In the genomic region with DNA sequence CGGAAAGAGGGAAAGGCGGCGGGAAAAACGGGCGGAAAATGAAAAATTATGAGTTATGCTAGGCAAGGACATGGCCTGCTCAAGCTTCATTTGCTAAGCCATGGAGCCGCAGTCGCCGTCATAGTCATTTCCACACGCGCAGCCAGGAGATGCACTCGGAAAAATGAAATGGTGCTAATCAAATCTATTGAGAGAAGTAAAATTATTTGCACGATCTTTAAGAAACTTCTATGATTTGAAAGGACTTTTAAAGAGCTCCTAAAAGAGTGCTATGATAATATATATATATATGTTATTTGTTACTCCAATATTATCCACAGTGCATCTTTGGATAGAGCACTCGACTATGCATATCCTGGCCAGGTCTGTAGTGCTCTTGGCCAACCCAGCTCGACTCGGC, we compare ENCODE assay signal across 2 fruit fly cellular contexts.
TF ChIP-seq lines count a peak whose summit lies in the region.

No protein-coding gene starts in this region.

TF ChIP-seq in whole organism, embryonic, 481 proteins besides CTCF, POLR2A, EP300 and RAD21 (continued from another document):
- TF ChIP-seq CG17361 (GFP tag; IDR thresholded peaks at IDR 0.05; lab: Robert Waterston, UW) (0 out of 3 replicates have a peak, but pooled peaks have one; percentile 21), CG2712 (tag; optimal IDR thresholded peaks at IDR 0.05; lab: Kevin White, UChicago) (peak; percentile 27), gem (tag; optimal IDR thresholded peaks at IDR 0.05; lab: Kevin White, UChicago) (peak; percentile 36), CG12744 (GFP tag; optimal IDR thresholded peaks at IDR 0.05; lab: Kevin White, UChicago) (no peak), CG15696 (tag; optimal IDR thresholded peaks at IDR 0.05; lab: Kevin White, UChicago) (peak; percentile 19), lola (GFP tag; optimal IDR thresholded peaks at IDR 0.05; lab: Kevin White, UChicago) (peak in 1 of 3 experiments; percentile 13)

TF ChIP-seq in whole organism, prepupa, 60 proteins besides CTCF, POLR2A, EP300 and RAD21 (continued from another document):
- TF ChIP-seq Met (GFP tag; optimal IDR thresholded peaks at IDR 0.05; lab: Kevin White, UChicago) (no peak), spab (GFP tag; optimal IDR thresholded peaks at IDR 0.05; lab: Kevin White, UChicago) (peak; percentile 64), Sox102F (GFP tag; optimal IDR thresholded peaks at IDR 0.05; lab: Kevin White, UChicago) (no peak), Hr39 (GFP tag; optimal IDR thresholded peaks at IDR 0.05; lab: Kevin White, UChicago) (no peak), acj6 (GFP tag; optimal IDR thresholded peaks at IDR 0.05; lab: Kevin White, UChicago) (peak; percentile 42), CG15336 (GFP tag; IDR thresholded peaks at IDR 0.05; lab: Robert Waterston, UW) (peak; percentile 52), Hr4 (GFP tag; optimal IDR thresholded peaks at IDR 0.05; lab: Kevin White, UChicago) (peak; percentile 9), CG1621 (tag; optimal IDR thresholded peaks at IDR 0.05; lab: Kevin White, UChicago) (peak; percentile 28), net (GFP tag; optimal IDR thresholded peaks at IDR 0.05; lab: Kevin White, UChicago) (no peak), Blimp-1 (GFP tag; optimal IDR thresholded peaks at IDR 0.05; lab: Kevin White, UChicago) (no peak), esn (GFP tag; optimal IDR thresholded peaks at IDR 0.05; lab: Kevin White, UChicago) (no peak), CG6808 (GFP tag; optimal IDR thresholded peaks at IDR 0.05; lab: Kevin White, UChicago) (peak; percentile 70), Lpt (GFP tag; optimal IDR thresholded peaks at IDR 0.05; lab: Kevin White, UChicago) (no peak), fd59A (GFP tag; optimal IDR thresholded peaks at IDR 0.05; lab: Kevin White, UChicago) (peak; percentile 47), Eip78C (GFP tag; lab: Kevin White, UChicago) (peak; percentile 79), OdsH (GFP tag; optimal IDR thresholded peaks at IDR 0.05; lab: Kevin White, UChicago) (peak; percentile 51), eg (GFP tag; IDR thresholded peaks at IDR 0.05; lab: Robert Waterston, UW) (peak; percentile 31; the same call in 1 of the 3 replicates), Eip93F (GFP tag; optimal IDR thresholded peaks at IDR 0.05; lab: Kevin White, UChicago) (no peak), CG6854 (GFP tag; optimal IDR thresholded peaks at IDR 0.05; lab: Kevin White, UChicago) (no peak), Eip75B (GFP tag; optimal IDR thresholded peaks at IDR 0.05; lab: Kevin White, UChicago) (peak; percentile 9), ss (GFP tag; optimal IDR thresholded peaks at IDR 0.05; lab: Kevin White, UChicago) (peak; percentile 50 to 55), CG11294 (GFP tag; IDR thresholded peaks at IDR 0.05; lab: Robert Waterston, UW) (no peak), Ets21C (GFP tag; optimal IDR thresholded peaks at IDR 0.05; lab: Kevin White, UChicago) (no peak), dac (GFP tag; optimal IDR thresholded peaks at IDR 0.05; lab: Kevin White, UChicago) (no peak), Ets96B (tag; optimal IDR thresholded peaks at IDR 0.05; lab: Kevin White, UChicago) (peak; percentile 73), lz (GFP tag; optimal IDR thresholded peaks at IDR 0.05; lab: Kevin White, UChicago) (no peak), CG10669 (GFP tag; optimal IDR thresholded peaks at IDR 0.05; lab: Kevin White, UChicago) (peak; percentile 51), fd85E (GFP tag; optimal IDR thresholded peaks at IDR 0.05; lab: Kevin White, UChicago) (no peak), Smox (GFP tag; optimal IDR thresholded peaks at IDR 0.05; lab: Kevin White, UChicago) (no peak)
